Fruit fly (Drosophila melanogaster): ENCODE data around the gene CG11555.

The CG11555 gene

dm6 chr2L:243819-244218 lies 29.8 kb upstream of the CG11555 start (continued):
- TF ChIP-seq CG13775 (GFP tag; optimal IDR thresholded peaks at IDR 0.05) (peak; percentile 9), CG9817 (tag; optimal IDR thresholded peaks at IDR 0.05) (peak; percentile 24), repo (GFP tag; optimal IDR thresholded peaks at IDR 0.05) (no peak)

dm6 chr2L:244559-244958 lies 29.1 kb upstream of the CG11555 start:
- TF ChIP-seq Deaf1 (tag; optimal IDR thresholded peaks at IDR 0.05) (peak; percentile 67), slbo (GFP tag; IDR thresholded peaks at IDR 0.05) (0 out of 2 replicates have a peak, but pooled peaks have one; percentile 3), zen2 (GFP tag; IDR thresholded peaks at IDR 0.05; ENCODE audit: partially characterized antibody) (no peak), CG32772 (GFP tag; IDR thresholded peaks at IDR 0.05) (no peak), onecut (GFP tag; IDR thresholded peaks at IDR 0.05) (peak; percentile 75), CG8924 (tag; optimal IDR thresholded peaks at IDR 0.05) (no peak), Trl (optimal IDR thresholded peaks at IDR 0.05) (no peak), Trl (GFP tag; optimal IDR thresholded peaks at IDR 0.05) (no peak), zfh1 (GFP tag; IDR thresholded peaks at IDR 0.05) (no peak), Sox100B (GFP tag; optimal IDR thresholded peaks at IDR 0.05) (no peak), CoRest (tag; optimal IDR thresholded peaks at IDR 0.05) (no peak), Blimp-1 (GFP tag; optimal IDR thresholded peaks at IDR 0.05) (no peak), HLH54F (GFP tag; optimal IDR thresholded peaks at IDR 0.05) (no peak), CG16813 (GFP tag; IDR thresholded peaks at IDR 0.05; ENCODE audit: partially characterized antibody) (no peak), Med (GFP tag) (peak; percentile 69), bowl (GFP tag; IDR thresholded peaks at IDR 0.05) (no peak), CG2199 (GFP tag; IDR thresholded peaks at IDR 0.05) (0 out of 3 replicates have a peak, but pooled peaks have one; percentile 11), CG18262 (tag; optimal IDR thresholded peaks at IDR 0.05) (no peak), CG11247 (GFP tag; IDR thresholded peaks at IDR 0.05) (no peak), CG14860 (GFP tag; IDR thresholded peaks at IDR 0.05; ENCODE audit: partially characterized antibody) (no peak), CG10274 (GFP tag; optimal IDR thresholded peaks at IDR 0.05) (no peak), Mad (GFP tag; optimal IDR thresholded peaks at IDR 0.05) (no peak), MESR4 (GFP tag; optimal IDR thresholded peaks at IDR 0.05) (no peak), insv (GFP tag; optimal IDR thresholded peaks at IDR 0.05) (no peak), bbx (GFP tag; IDR thresholded peaks at IDR 0.05; ENCODE audit: partially characterized antibody) (peak; percentile 12; the same call in 1 of the 2 replicates), C15 (GFP tag; IDR thresholded peaks at IDR 0.05) (no peak), cas (GFP tag; IDR thresholded peaks at IDR 0.05) (no peak), sd (tag; optimal IDR thresholded peaks at IDR 0.05) (peak; percentile 45), chm (GFP tag; IDR thresholded peaks at IDR 0.05) (no peak), br (optimal IDR thresholded peaks at IDR 0.05) (no peak), usp (GFP tag; optimal IDR thresholded peaks at IDR 0.05) (no peak), fd3F (GFP tag; optimal IDR thresholded peaks at IDR 0.05) (no peak), CG12104 (GFP tag; optimal IDR thresholded peaks at IDR 0.05) (no peak), CG17385 (GFP tag; optimal IDR thresholded peaks at IDR 0.05) (peak; percentile 14), grn (GFP tag; optimal IDR thresholded peaks at IDR 0.05) (no peak), oc (tag; optimal IDR thresholded peaks at IDR 0.05) (peak; percentile 9), sna (GFP tag; IDR thresholded peaks at IDR 0.05; ENCODE audit: partially characterized antibody) (no peak), Max (GFP tag; optimal IDR thresholded peaks at IDR 0.05) (no peak), CG5953 (GFP tag; IDR thresholded peaks at IDR 0.05) (no peak), Hr39 (optimal IDR thresholded peaks at IDR 0.05) (no peak), emc (GFP tag; optimal IDR thresholded peaks at IDR 0.05) (no peak), CG7271 (tag; optimal IDR thresholded peaks at IDR 0.05) (no peak), nmo (GFP tag; optimal IDR thresholded peaks at IDR 0.05) (no peak), CG13424 (tag; optimal IDR thresholded peaks at IDR 0.05) (no peak), dm (GFP tag; optimal IDR thresholded peaks at IDR 0.05) (no peak), vnd (GFP tag; IDR thresholded peaks at IDR 0.05; ENCODE audit: partially characterized antibody) (no peak), CG11456 (GFP tag; IDR thresholded peaks at IDR 0.05) (no peak), nom (GFP tag; optimal IDR thresholded peaks at IDR 0.05) (no peak)
